Worm (Caenorhabditis elegans) whole organism, L4 larva: Measurements from ENCODE around the gene cnk-1.

Experiments used
- R02D3.7 ChIP-seq: fragments of 150-350 bp; sonication (generic microtip); optimal IDR thresholded peaks from 3 replicates; lab custom pipeline; 2014; ENCODE audit warnings: missing biosample characterization, missing genetic modification characterization
- T26A8.4 ChIP-seq: fragments of 200-800 bp; sonication (Bioruptor generic); IDR thresholded peaks from 2 replicates; pipeline ENCODE4 v1.3.6; 2022; ENCODE audit warnings: missing genetic modification characterization, missing compliant biosample characterization
- Y5F2A.4 ChIP-seq: fragments of 200-800 bp; sonication (Bioruptor generic); optimal IDR thresholded peaks from 2 replicates; lab custom pipeline; 2018; ENCODE audit warnings: mild to moderate bottlenecking, missing genetic modification characterization, missing compliant biosample characterization
- Y75B8A.6 ChIP-seq: fragments of 200-800 bp; sonication (Bioruptor generic); IDR thresholded peaks from 2 replicates; pipeline ENCODE4 v1.3.6; 2022; ENCODE audit warnings: missing genetic modification reagents, missing genetic modification characterization, missing compliant biosample characterization
- ZK546.5 ChIP-seq, 2 experiments: sonication (generic microtip); optimal IDR thresholded peaks; 2 replicates each; lab custom pipeline; 2017; ENCODE audit warnings: missing biosample characterization in 2 of 2, missing genetic modification characterization in 2 of 2
- aha-1 ChIP-seq: fragments of 150-350 bp; peaks from one replicate; lab custom pipeline; 2014; ENCODE audit warnings: missing biosample characterization, missing genetic modification characterization
- ama-1 ChIP-seq: fragments of 150-350 bp; optimal IDR thresholded peaks from 2 replicates; lab custom pipeline; 2014; ENCODE audit warnings: inconsistent platforms, mixed read lengths
- ceh-20 ChIP-seq: fragments of 200-800 bp; sonication (Bioruptor generic); IDR thresholded peaks from 2 replicates; pipeline ENCODE4 v1.3.6; 2022; ENCODE audit warnings: missing genetic modification reagents, missing genetic modification characterization, missing compliant biosample characterization
- ceh-28 ChIP-seq: fragments of 150-350 bp; optimal IDR thresholded peaks from 2 replicates; lab custom pipeline; 2014; ENCODE audit warnings: missing biosample characterization, missing genetic modification reagents, missing genetic modification characterization
- dpl-1 ChIP-seq: fragments of 150-350 bp; optimal IDR thresholded peaks from 2 replicates; lab custom pipeline; 2014; ENCODE audit warnings: missing biosample characterization, missing genetic modification reagents, missing genetic modification characterization
- dve-1 ChIP-seq: sonication (generic microtip); optimal IDR thresholded peaks from 2 replicates; lab custom pipeline; 2017; ENCODE audit warnings: antibody characterized with exemption, mild to moderate bottlenecking, missing genetic modification characterization, missing compliant biosample characterization; ENCODE audit not compliant: insufficient read depth
- egl-43 ChIP-seq: fragments of 200-800 bp; sonication (Bioruptor generic); IDR thresholded peaks from 2 replicates; pipeline ENCODE4 v1.3.6; 2022; ENCODE audit warnings: missing genetic modification reagents, missing genetic modification characterization, missing compliant biosample characterization
- hif-1 ChIP-seq, 2 experiments: sonication (generic microtip); optimal IDR thresholded peaks; 2 replicates each; lab custom pipeline; 2016 to 2017; ENCODE audit warnings: missing compliant biosample characterization in 2 of 2, missing genetic modification characterization in 2 of 2, missing genetic modification reagents in 2 of 2, missing genotype in 2 of 2, mild to moderate bottlenecking in 1 of 2
- hlh-11 ChIP-seq: fragments of 200-800 bp; sonication (Bioruptor generic); optimal IDR thresholded peaks from 2 replicates; lab custom pipeline; 2018; ENCODE audit warnings: mild to moderate bottlenecking, missing genetic modification characterization, missing compliant biosample characterization
- jun-1 ChIP-seq: fragments of 150-350 bp; optimal IDR thresholded peaks from 2 replicates; lab custom pipeline; 2014; ENCODE audit warnings: missing biosample characterization, missing genetic modification reagents, missing genetic modification characterization
- lin-38 ChIP-seq: fragments of 200-800 bp; sonication (Bioruptor generic); IDR thresholded peaks from 2 replicates; pipeline ENCODE4 v1.3.6; 2022; ENCODE audit warnings: missing genetic modification reagents, missing genetic modification characterization, missing compliant biosample characterization
- lsy-2 ChIP-seq, 2 experiments: fragments of 150-350 bp in 1 of 2; sonication (generic microtip) in 1 of 2; optimal IDR thresholded peaks; 2 replicates each; lab custom pipeline; 2014 to 2017; ENCODE audit warnings: missing biosample characterization in 2 of 2, missing genetic modification characterization in 2 of 2
- madf-5 ChIP-seq, 2 experiments: fragments of 200-800 bp; sonication (Bioruptor generic); IDR thresholded peaks; 2 replicates each; pipeline ENCODE4 v1.3.6; 2022; ENCODE audit warnings: missing compliant biosample characterization in 2 of 2, missing genetic modification characterization in 2 of 2
- madf-9 ChIP-seq: fragments of 200-800 bp; sonication (Bioruptor generic); conservative IDR thresholded peaks from 2 replicates; pipeline ENCODE4 v1.3.6; 2022; ENCODE audit warnings: missing genetic modification reagents, missing genetic modification characterization, missing compliant biosample characterization
- mdl-1 ChIP-seq, 2 experiments: fragments of 150-350 bp in 1 of 2; sonication (generic microtip) in 1 of 2; optimal IDR thresholded peaks; 2 replicates each; lab custom pipeline; 2014 to 2017; ENCODE audit warnings: missing biosample characterization in 2 of 2, missing genetic modification characterization in 2 of 2
- mep-1 ChIP-seq: fragments of 150-350 bp; sonication (generic microtip); optimal IDR thresholded peaks from 3 replicates; lab custom pipeline; 2014; ENCODE audit warnings: missing biosample characterization, missing genetic modification characterization
- mes-2 ChIP-seq: sonication (generic microtip); optimal IDR thresholded peaks from 2 replicates; lab custom pipeline; 2016; ENCODE audit warnings: missing genotype, mild to moderate bottlenecking, missing genetic modification characterization, missing compliant biosample characterization; ENCODE audit not compliant: poor library complexity, severe bottlenecking
- mxl-2 ChIP-seq: fragments of 200-800 bp; sonication (Bioruptor generic); conservative IDR thresholded peaks from 2 replicates; pipeline ENCODE4 v1.3.6; 2022; ENCODE audit warnings: missing genetic modification reagents, missing genetic modification characterization, missing compliant biosample characterization
- nhr-25 ChIP-seq: sonication (generic microtip); optimal IDR thresholded peaks from 2 replicates; lab custom pipeline; 2017; ENCODE audit warnings: missing genetic modification characterization, mild to moderate bottlenecking, missing compliant biosample characterization, antibody characterized with exemption, moderate library complexity, borderline replicate concordance; ENCODE audit not compliant: insufficient read depth
- nhr-28 ChIP-seq: fragments of 150-350 bp; optimal IDR thresholded peaks from 2 replicates; lab custom pipeline; 2014; ENCODE audit warnings: missing biosample characterization, missing genetic modification characterization
- nhr-77 ChIP-seq: fragments of 150-350 bp; optimal IDR thresholded peaks from 2 replicates; lab custom pipeline; 2014; ENCODE audit warnings: missing biosample characterization, missing genetic modification characterization
- pha-4 ChIP-seq, 2 experiments: fragments of 150-350 bp in 1 of 2; fragments of 200-800 bp in 1 of 2; sonication (Bioruptor generic) in 1 of 2; IDR thresholded peaks in 1 of 2; optimal IDR thresholded peaks in 1 of 2; 2 replicates each; pipeline versions ENCODE4 v1.3.6 to Lab custom; 2014 to 2022; ENCODE audit warnings: missing genetic modification characterization in 2 of 2, missing genetic modification reagents in 2 of 2, missing biosample characterization in 1 of 2, missing compliant biosample characterization in 1 of 2
- set-16 ChIP-seq: fragments of 200-800 bp; sonication (Bioruptor generic); IDR thresholded peaks from 2 replicates; pipeline ENCODE4 v1.3.6; 2022; ENCODE audit warnings: missing genetic modification reagents, missing genetic modification characterization, missing compliant biosample characterization
- snpc-1.2 ChIP-seq: fragments of 200-800 bp; sonication (Bioruptor generic); IDR thresholded peaks from 2 replicates; pipeline ENCODE4 v1.3.6; 2022; ENCODE audit warnings: missing genetic modification reagents, missing genetic modification characterization, missing compliant biosample characterization
- unc-62 ChIP-seq, 3 experiments: fragments of 150-350 bp in 1 of 3; sonication (generic microtip); optimal IDR thresholded peaks in 2 of 3; peaks in 1 of 3; 1 replicate in 1 of 3; 2 replicates in 2 of 3; lab custom pipeline; 2014 to 2017; ENCODE audit warnings: missing biosample characterization in 3 of 3, missing genetic modification characterization in 3 of 3, missing genetic modification reagents in 3 of 3, missing genotype in 1 of 3
- zfp-3 ChIP-seq: fragments of 200-800 bp; sonication (Bioruptor generic); conservative IDR thresholded peaks from 2 replicates; pipeline ENCODE4 v1.3.6; 2022; ENCODE audit warnings: missing genetic modification reagents, missing genetic modification characterization, missing compliant biosample characterization
- zip-2 ChIP-seq: fragments of 150-350 bp; optimal IDR thresholded peaks from 2 replicates; lab custom pipeline; 2014; ENCODE audit warnings: missing biosample characterization, missing genetic modification characterization
- ztf-11 ChIP-seq: fragments of 150-350 bp; optimal IDR thresholded peaks from 2 replicates; lab custom pipeline; 2014; ENCODE audit warnings: missing biosample characterization, missing genetic modification characterization
- ztf-7 ChIP-seq: fragments of 150-350 bp; optimal IDR thresholded peaks from 2 replicates; lab custom pipeline; 2014; ENCODE audit warnings: missing biosample characterization, missing genetic modification characterization

Gene cnk-1

DNA sequence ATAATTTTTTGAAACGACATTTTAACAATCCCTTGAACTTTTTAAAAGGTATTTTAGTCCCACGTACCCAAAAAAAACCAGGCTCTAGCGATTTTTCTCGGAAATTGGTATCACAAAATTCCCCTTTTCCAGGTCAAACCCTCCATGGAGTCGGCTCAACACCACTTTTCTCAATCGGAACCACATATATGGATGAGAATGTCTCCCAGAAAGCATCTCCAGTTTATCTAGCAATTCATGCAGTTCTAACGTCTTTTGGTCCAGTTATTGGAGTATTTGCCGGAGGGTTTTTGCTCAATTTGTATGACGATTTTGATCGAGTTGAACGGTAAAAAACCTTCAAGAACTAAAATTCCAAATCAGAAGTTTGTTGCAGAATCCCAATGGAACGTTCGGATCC lies 31.0 kb upstream of the cnk-1 start:
- TF ChIP-seq madf-5 (GFP tag; IDR thresholded peaks at IDR 0.05; lab: Robert Waterston, UW) = no peak
- TF ChIP-seq aha-1 = peak; percentile 91
- no peak for TF ChIP-seq pha-4 (GFP tag; IDR thresholded peaks at IDR 0.05; lab: Robert Waterston, UW)
- no peak for TF ChIP-seq pha-4 (tag; optimal IDR thresholded peaks at IDR 0.05; lab: Kevin White, UChicago)
- TF ChIP-seq Y5F2A.4 = no peak
- TF ChIP-seq, all 104 proteins: peak for 1

DNA sequence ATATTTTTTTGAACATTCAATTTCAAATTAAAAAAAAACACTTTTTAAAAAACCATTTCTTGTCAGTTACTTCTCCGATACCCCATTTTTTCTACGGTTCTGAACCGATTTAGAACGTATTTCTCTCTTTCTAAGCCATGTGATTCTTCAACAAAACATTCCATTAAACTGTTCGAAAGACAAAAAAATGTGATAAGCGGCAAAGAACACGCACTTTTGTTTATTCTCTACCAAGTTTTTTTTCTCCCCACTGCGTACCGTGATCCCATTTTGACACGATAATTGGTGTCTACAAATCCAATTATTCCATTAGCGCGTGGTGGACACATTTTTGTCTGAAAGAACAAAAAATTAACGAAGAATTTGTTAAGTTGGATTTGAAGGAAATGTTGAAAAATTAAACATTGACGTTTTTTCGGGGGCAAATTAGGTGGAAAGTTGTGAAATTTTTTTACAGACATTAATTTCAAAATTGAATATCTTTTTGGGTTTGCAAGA lies 29.7 kb upstream of the cnk-1 start:
- TF ChIP-seq hlh-11 (tag; lab: Kevin White, UChicago) (peak; percentile 14), zip-2 (tag; lab: Kevin White, UChicago) (no peak), unc-62 (GFP tag; optimal IDR thresholded peaks at IDR 0.05 in 1 of 2; lab: Kevin White, UChicago) (peak in 1 of 2 experiments; percentile 69), unc-62 (tag; optimal IDR thresholded peaks at IDR 0.05; lab: Kevin White, UChicago) (no peak), set-16 (GFP tag; lab: Robert Waterston, UW) (no peak), ztf-7 (tag; lab: Kevin White, UChicago) (no peak), Y75B8A.6 (GFP tag; lab: Robert Waterston, UW) (no peak), aha-1 (no peak), snpc-1.2 (no peak), ZK546.5 (tag; optimal IDR thresholded peaks at IDR 0.05; lab: Kevin White, UChicago) (no peak), dve-1 (tag; lab: Kevin White, UChicago) (no peak), mdl-1 (tag; optimal IDR thresholded peaks at IDR 0.05; lab: Kevin White, UChicago) (peak in 1 of 2 experiments; percentile 45), nhr-25 (tag; lab: Kevin White, UChicago) (no peak)

DNA sequence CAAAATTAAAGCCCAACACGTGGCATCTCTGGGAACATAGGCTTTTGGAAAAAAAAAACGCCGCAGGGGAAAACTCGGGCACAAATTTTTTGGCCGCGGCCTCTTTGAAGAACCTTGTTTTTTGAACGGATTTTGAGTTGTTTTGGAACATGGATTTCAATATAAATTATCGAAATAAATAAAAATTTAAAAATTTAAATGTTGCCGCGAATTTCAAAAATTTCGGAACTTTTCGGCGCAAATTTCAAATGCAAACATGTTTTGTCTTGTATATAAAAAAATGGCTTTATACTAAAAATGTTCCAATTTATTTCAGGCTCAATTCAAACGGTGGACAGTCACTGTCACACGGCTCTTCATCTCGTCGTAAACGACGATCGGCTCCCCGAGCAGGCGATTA lies 27.0 kb upstream of the cnk-1 start:
- TF ChIP-seq aha-1 = peak; percentile 95
- no peak for TF ChIP-seq ceh-28 (tag; lab: Kevin White, UChicago)
- TF ChIP-seq ceh-20 (GFP tag; lab: Robert Waterston, UW) = no peak

DNA sequence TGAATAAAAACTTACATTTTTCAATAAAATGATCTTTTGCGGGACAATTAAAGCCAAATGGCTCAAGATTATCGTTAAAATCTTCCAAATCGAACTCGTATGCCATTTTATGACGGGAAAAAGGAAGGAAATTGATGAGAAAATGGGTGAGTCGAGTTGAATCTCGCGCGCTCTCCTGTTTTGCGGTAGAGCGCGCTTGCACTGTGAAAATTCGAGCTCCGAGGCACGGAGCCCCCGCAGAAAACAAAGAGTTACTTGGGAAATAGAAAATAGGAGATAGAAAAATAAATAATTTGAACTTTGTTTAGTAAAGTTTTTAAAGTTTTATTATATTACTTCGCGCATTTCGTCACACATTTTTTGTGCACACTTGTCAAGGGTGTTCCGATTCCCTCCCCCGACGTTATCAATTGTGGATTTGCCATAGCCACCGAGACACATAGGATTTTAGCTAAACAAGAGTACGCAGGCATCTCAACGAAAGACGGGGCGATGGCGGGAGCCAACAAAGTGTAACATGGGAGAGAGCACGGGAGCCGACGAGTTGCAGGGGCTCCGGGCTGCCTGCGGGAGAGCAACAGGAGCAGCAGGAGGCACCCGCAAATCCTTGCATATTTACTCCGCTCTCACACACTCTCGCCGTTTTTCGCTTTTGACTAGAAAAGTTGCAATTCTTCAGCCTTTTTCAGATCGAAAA lies 22.5 kb upstream of the cnk-1 start, which contains the start of the genes div-1 and cor-1:
div-1 (minus strand) TSS at position 119 of the 697 bp plus-strand sequence.
cor-1 (plus strand) TSS at position 671 of the 697 bp plus-strand sequence.
- TF ChIP-seq lin-38 (GFP tag; lab: Robert Waterston, UW) = peak; percentile 93
- TF ChIP-seq hlh-11 (tag; lab: Kevin White, UChicago) = peak; percentile 23
- peak; percentile 73 for TF ChIP-seq mes-2 (tag; lab: Kevin White, UChicago)
- TF ChIP-seq ama-1 (lab: Kevin White, UChicago) = no peak
- TF ChIP-seq mxl-2 (GFP tag; lab: Robert Waterston, UW) = no peak
- TF ChIP-seq egl-43 = peak; percentile 62; the same call in 1 of the 2 replicates
- TF ChIP-seq set-16 (GFP tag; lab: Robert Waterston, UW) = peak; percentile 75
- TF ChIP-seq dpl-1 = peak; percentile 73
- peak in 1 of 2 experiments; percentile 90 for TF ChIP-seq unc-62 (GFP tag; optimal IDR thresholded peaks at IDR 0.05 in 1 of 2; lab: Kevin White, UChicago)
- no peak for TF ChIP-seq unc-62 (tag; optimal IDR thresholded peaks at IDR 0.05; lab: Kevin White, UChicago)
- TF ChIP-seq nhr-77 (tag; lab: Kevin White, UChicago) = peak; percentile 17
- TF ChIP-seq hif-1 (tag; optimal IDR thresholded peaks at IDR 0.05; lab: Kevin White, UChicago) = peak in 1 of 2 experiments; percentile 1
- TF ChIP-seq madf-9 (GFP tag; lab: Robert Waterston, UW) = no peak
- TF ChIP-seq nhr-28 (tag; lab: Kevin White, UChicago) = peak; percentile 12
- peak in 1 of 2 experiments; percentile 53 for TF ChIP-seq lsy-2 (tag; optimal IDR thresholded peaks at IDR 0.05; lab: Kevin White, UChicago)

DNA sequence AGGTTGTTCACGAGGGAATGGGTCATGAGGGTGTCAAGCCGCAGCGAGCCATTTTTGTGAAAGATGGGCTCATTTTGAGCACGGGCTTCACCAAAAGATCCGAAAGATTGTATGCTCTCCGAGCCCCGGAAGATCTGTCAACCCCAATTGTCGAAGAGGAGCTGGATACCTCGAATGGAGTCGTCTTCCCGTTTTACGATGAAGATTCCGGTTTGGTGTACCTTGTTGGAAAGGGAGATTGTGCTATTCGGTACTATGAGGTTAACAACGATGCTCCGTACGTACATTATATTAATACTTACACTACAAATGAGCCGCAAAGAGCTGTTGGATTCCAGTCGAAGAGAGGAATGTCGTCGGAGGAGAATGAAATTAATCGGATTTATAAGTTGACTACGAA lies 19.9 kb upstream of the cnk-1 start:
- TF ChIP-seq T26A8.4 (no peak), jun-1 (tag; lab: Kevin White, UChicago) (no peak), ztf-11 (tag; lab: Kevin White, UChicago) (no peak), R02D3.7 (tag; lab: Kevin White, UChicago) (no peak), zfp-3 (GFP tag; lab: Robert Waterston, UW) (no peak), ama-1 (lab: Kevin White, UChicago) (no peak), aha-1 (peak; percentile 95), mep-1 (tag; lab: Kevin White, UChicago) (no peak)
